Fruit fly (Drosophila melanogaster) whole organism, embryonic: ENCODE measurements around the gene CG17666.

Experiments used
- Atf3 ChIP-seq: fragments of 200-800 bp; sonication (Bioruptor generic); optimal IDR thresholded peaks from 3 replicates; lab custom pipeline; 2016; ENCODE audit warnings: missing biosample characterization, missing genetic modification characterization
- BtbVII ChIP-seq: fragments of 200-800 bp; sonication (Bioruptor generic); optimal IDR thresholded peaks from 3 replicates; lab custom pipeline; 2017; ENCODE audit warnings: missing biosample characterization, mild to moderate bottlenecking, missing genetic modification characterization
- C15 ChIP-seq: fragments of 200-800 bp; sonication (Bioruptor generic); IDR thresholded peaks from 3 replicates; pipeline ENCODE4 v1.3.6; 2022; ENCODE audit warnings: missing biosample characterization, missing genetic modification characterization
- CG1233 ChIP-seq: fragments of 200-800 bp; sonication (Bioruptor generic); optimal IDR thresholded peaks from 4 replicates; lab custom pipeline; 2018; ENCODE audit warnings: missing biosample characterization, mild to moderate bottlenecking, missing genetic modification characterization
- CG12391 ChIP-seq: fragments of 200-800 bp; sonication (Bioruptor generic); optimal IDR thresholded peaks from 3 replicates; lab custom pipeline; 2018; ENCODE audit warnings: missing biosample characterization, mild to moderate bottlenecking, missing genetic modification characterization, moderate library complexity
- CG1529 ChIP-seq: fragments of 200-800 bp; sonication (Bioruptor generic); optimal IDR thresholded peaks from 3 replicates; lab custom pipeline; 2018; ENCODE audit warnings: missing biosample characterization, missing genetic modification characterization
- CG15696 ChIP-seq: fragments of 200-800 bp; sonication (Bioruptor generic); optimal IDR thresholded peaks from 2 replicates; lab custom pipeline; 2019; ENCODE audit warnings: missing biosample characterization, mild to moderate bottlenecking, missing genetic modification characterization, moderate library complexity
- CG1647 ChIP-seq: fragments of 200-800 bp; sonication (Bioruptor generic); optimal IDR thresholded peaks from 3 replicates; lab custom pipeline; 2016; ENCODE audit warnings: missing biosample characterization, missing genetic modification characterization
- CG1792 ChIP-seq: fragments of 200-800 bp; sonication (Bioruptor generic); optimal IDR thresholded peaks from 2 replicates; lab custom pipeline; 2016; ENCODE audit warnings: missing biosample characterization, missing genetic modification characterization
- CG18262 ChIP-seq: fragments of 200-800 bp; optimal IDR thresholded peaks from 3 replicates; lab custom pipeline; 2019; ENCODE audit warnings: missing biosample characterization, mild to moderate bottlenecking, missing genetic modification characterization, moderate library complexity
- CG30431 ChIP-seq: fragments of 200-800 bp; sonication (Bioruptor generic); optimal IDR thresholded peaks from 2 replicates; lab custom pipeline; 2017; ENCODE audit warnings: missing biosample characterization, missing genetic modification characterization
- CG31441 ChIP-seq: fragments of 200-800 bp; sonication (Bioruptor generic); IDR thresholded peaks from 2 replicates; pipeline ENCODE4 v1.3.6; 2022; ENCODE audit warnings: missing biosample characterization, missing genetic modification characterization
- CG32772 ChIP-seq: fragments of 200-800 bp; sonication (Bioruptor generic); IDR thresholded peaks from 2 replicates; pipeline ENCODE4 v1.3.6; 2022; ENCODE audit warnings: missing biosample characterization, missing genetic modification characterization
- CG3847 ChIP-seq: fragments of 200-800 bp; sonication (Bioruptor generic); IDR thresholded peaks from 2 replicates; pipeline ENCODE4 v1.3.6; 2022; ENCODE audit warnings: missing biosample characterization, missing genetic modification characterization
- CG4360 ChIP-seq: fragments of 200-800 bp; sonication (Bioruptor generic); IDR thresholded peaks from 2 replicates; pipeline ENCODE4 v1.3.6; 2022; ENCODE audit warnings: missing biosample characterization, missing genetic modification characterization
- CG8359 ChIP-seq: fragments of 200-800 bp; sonication (Bioruptor generic); optimal IDR thresholded peaks from 2 replicates; lab custom pipeline; 2017; ENCODE audit warnings: missing biosample characterization, mild to moderate bottlenecking, missing genetic modification characterization, borderline replicate concordance
- CG8924 ChIP-seq: fragments of 200-800 bp; optimal IDR thresholded peaks from 3 replicates; lab custom pipeline; 2019; ENCODE audit warnings: missing biosample characterization, mild to moderate bottlenecking, missing genetic modification characterization, moderate library complexity
- CG9609 ChIP-seq: fragments of 200-800 bp; sonication (Bioruptor generic); optimal IDR thresholded peaks from 3 replicates; lab custom pipeline; 2016; ENCODE audit warnings: missing biosample characterization, missing genetic modification characterization
- CG9727 ChIP-seq: fragments of 200-800 bp; sonication (Bioruptor generic); optimal IDR thresholded peaks from 3 replicates; lab custom pipeline; 2017; ENCODE audit warnings: missing biosample characterization, mild to moderate bottlenecking, missing genetic modification characterization
- CG9797 ChIP-seq: fragments of 200-800 bp; sonication (Bioruptor generic); optimal IDR thresholded peaks from 3 replicates; lab custom pipeline; 2018; ENCODE audit warnings: missing biosample characterization, mild to moderate bottlenecking, missing genetic modification characterization
- D19A ChIP-seq: fragments of 200-800 bp; optimal IDR thresholded peaks from 3 replicates; lab custom pipeline; 2019; ENCODE audit warnings: missing biosample characterization, mild to moderate bottlenecking, missing genetic modification characterization, moderate library complexity
- H15 ChIP-seq: fragments of 200-800 bp; sonication (Bioruptor generic); IDR thresholded peaks from 3 replicates; pipeline ENCODE4 v1.3.6; 2022; ENCODE audit warnings: missing biosample characterization, missing genetic modification characterization
- H2.0 ChIP-seq: fragments of 200-800 bp; sonication (Bioruptor generic); IDR thresholded peaks from 2 replicates; pipeline ENCODE4 v1.3.6; 2022; ENCODE audit warnings: missing biosample characterization, missing genetic modification characterization
- Lim3 ChIP-seq: fragments of 200-800 bp; sonication (Bioruptor generic); IDR thresholded peaks from 2 replicates; pipeline ENCODE4 v1.3.6; 2022; ENCODE audit warnings: missing biosample characterization, missing genetic modification characterization
- Ptx1 ChIP-seq: fragments of 200-800 bp; sonication (Bioruptor generic); IDR thresholded peaks from 2 replicates; pipeline ENCODE4 v1.3.6; 2022; ENCODE audit warnings: missing biosample characterization, missing genetic modification characterization
- Six4 ChIP-seq: fragments of 200-800 bp; sonication (Bioruptor generic); optimal IDR thresholded peaks from 2 replicates; lab custom pipeline; 2016; ENCODE audit warnings: missing biosample characterization, missing genetic modification characterization
- Sox102F ChIP-seq: fragments of 200-800 bp; sonication (Bioruptor generic); optimal IDR thresholded peaks from 2 replicates; lab custom pipeline; 2018; ENCODE audit warnings: missing biosample characterization, mild to moderate bottlenecking, missing genetic modification characterization, moderate library complexity
- Sry-δ ChIP-seq: fragments of 200-800 bp; sonication (Bioruptor generic); optimal IDR thresholded peaks from 2 replicates; lab custom pipeline; 2016; ENCODE audit warnings: missing biosample characterization, missing genetic modification characterization
- Stat92E ChIP-seq, 3 experiments: fragments of >200 bp in 2 of 3; fragments of 200-800 bp in 1 of 3; sonication (Bioruptor generic) in 1 of 3; optimal IDR thresholded peaks; 2 replicates each; lab custom pipeline; 2017 to 2019; ENCODE audit warnings: missing biosample characterization in 3 of 3, missing genetic modification characterization in 3 of 3, mild to moderate bottlenecking in 1 of 3, moderate library complexity in 1 of 3
- amos ChIP-seq: fragments of 200-800 bp; sonication (Bioruptor generic); IDR thresholded peaks from 2 replicates; pipeline ENCODE4 v1.3.6; 2022; ENCODE audit warnings: missing biosample characterization, missing genetic modification characterization; ENCODE audit not compliant: partially characterized antibody
- bab2 ChIP-seq: fragments of 200-800 bp; sonication (Bioruptor generic); optimal IDR thresholded peaks from 2 replicates; lab custom pipeline; 2016; ENCODE audit warnings: missing biosample characterization, missing genetic modification characterization
- cas ChIP-seq: fragments of 200-800 bp; sonication (Bioruptor generic); IDR thresholded peaks from 2 replicates; pipeline ENCODE4 v1.3.6; 2022; ENCODE audit warnings: missing biosample characterization, missing genetic modification characterization
- cato ChIP-seq: fragments of 200-800 bp; sonication (Bioruptor generic); optimal IDR thresholded peaks from 2 replicates; lab custom pipeline; 2016; ENCODE audit warnings: missing biosample characterization, missing genetic modification characterization, borderline replicate concordance
- croc ChIP-seq: fragments of 200-800 bp; sonication (Bioruptor generic); conservative IDR thresholded peaks from 3 replicates; pipeline ENCODE4 v1.3.6; 2022; ENCODE audit warnings: missing biosample characterization, missing genetic modification characterization
- disco-r ChIP-seq: fragments of 200-800 bp; sonication (Bioruptor generic); optimal IDR thresholded peaks from 2 replicates; lab custom pipeline; 2016; ENCODE audit warnings: missing biosample characterization, missing genetic modification characterization
- emc ChIP-seq: fragments of 200-800 bp; sonication (Bioruptor generic); optimal IDR thresholded peaks from 2 replicates; lab custom pipeline; 2016; ENCODE audit warnings: missing biosample characterization, missing genetic modification characterization
- esg ChIP-seq: fragments of 200-800 bp; sonication (Bioruptor generic); conservative IDR thresholded peaks from 2 replicates; pipeline ENCODE4 v1.3.6; 2022; ENCODE audit warnings: missing biosample characterization, missing genetic modification characterization
- eve ChIP-seq, 2 experiments: fragments of >200 bp; optimal IDR thresholded peaks; 2 replicates each; lab custom pipeline; 2017; ENCODE audit warnings: missing biosample characterization in 2 of 2, missing genetic modification characterization in 2 of 2
- exex ChIP-seq: fragments of 200-800 bp; sonication (Bioruptor generic); optimal IDR thresholded peaks from 4 replicates; lab custom pipeline; 2018; ENCODE audit warnings: missing biosample characterization, mild to moderate bottlenecking, missing genetic modification characterization, moderate library complexity
- gfzf ChIP-seq: fragments of 200-800 bp; sonication (Bioruptor generic); optimal IDR thresholded peaks from 2 replicates; lab custom pipeline; 2016; ENCODE audit warnings: missing biosample characterization, mild to moderate bottlenecking, missing genetic modification characterization, moderate library complexity
- ind ChIP-seq: fragments of 200-800 bp; sonication (Bioruptor generic); optimal IDR thresholded peaks from 3 replicates; lab custom pipeline; 2016; ENCODE audit warnings: missing biosample characterization, missing genetic modification characterization
- pb ChIP-seq: fragments of 200-800 bp; sonication (Bioruptor generic); optimal IDR thresholded peaks from 3 replicates; lab custom pipeline; 2016; ENCODE audit warnings: missing biosample characterization, missing genetic modification characterization
- pnt ChIP-seq: fragments of 200-800 bp; sonication (Bioruptor generic); optimal IDR thresholded peaks from 3 replicates; lab custom pipeline; 2016; ENCODE audit warnings: missing biosample characterization, missing genetic modification characterization
- repo ChIP-seq: fragments of 200-800 bp; sonication (Bioruptor generic); optimal IDR thresholded peaks from 2 replicates; lab custom pipeline; 2016; ENCODE audit warnings: missing biosample characterization, missing genetic modification characterization
- ro ChIP-seq: fragments of 200-800 bp; sonication (Bioruptor generic); IDR thresholded peaks from 2 replicates; pipeline ENCODE4 v1.3.6; 2022; ENCODE audit warnings: missing biosample characterization, missing genetic modification characterization
- sc ChIP-seq, 3 experiments: fragments of >200 bp in 2 of 3; fragments of 200-800 bp in 1 of 3; sonication (Bioruptor generic) in 1 of 3; optimal IDR thresholded peaks; 2 replicates in 2 of 3; 3 replicates in 1 of 3; lab custom pipeline; 2017; ENCODE audit warnings: mild to moderate bottlenecking in 1 of 3, missing biosample characterization in 1 of 3, missing genetic modification characterization in 1 of 3, missing genetic modification reagents in 1 of 3
- seq ChIP-seq: fragments of 200-800 bp; sonication (Bioruptor generic); IDR thresholded peaks from 2 replicates; pipeline ENCODE4 v1.3.6; 2022; ENCODE audit warnings: missing biosample characterization, missing genetic modification characterization
- slou ChIP-seq: fragments of 200-800 bp; sonication (Bioruptor generic); optimal IDR thresholded peaks from 3 replicates; lab custom pipeline; 2016; ENCODE audit warnings: missing biosample characterization, missing genetic modification characterization
- tin ChIP-seq: fragments of 200-800 bp; sonication (Bioruptor generic); optimal IDR thresholded peaks from 3 replicates; lab custom pipeline; 2016; ENCODE audit warnings: missing biosample characterization, missing genetic modification characterization
- unc-4 ChIP-seq: fragments of 200-800 bp; sonication (Bioruptor generic); IDR thresholded peaks from 2 replicates; pipeline ENCODE4 v1.3.6; 2022; ENCODE audit warnings: missing biosample characterization, missing genetic modification characterization; ENCODE audit not compliant: partially characterized antibody
- zfh1 ChIP-seq: fragments of 200-800 bp; sonication (Bioruptor generic); IDR thresholded peaks from 3 replicates; pipeline ENCODE4 v1.3.6; 2022; ENCODE audit warnings: missing biosample characterization, missing genetic modification characterization

CG17666 gene

dm6 chr3L:12792933-12793448, 11.9 kb downstream of the CG17666 start (continued):
- TF ChIP-seq pnt (GFP tag; lab: Kevin White, UChicago), result no peak
- peak; percentile 56; the same call in 1 of the 2 replicates for TF ChIP-seq CG31441 (GFP tag; lab: Robert Waterston, UW)
- TF ChIP-seq disco-r (GFP tag; lab: Kevin White, UChicago), result no peak
- 0 out of 2 replicates have a peak, but pooled peaks have one; percentile 18 for TF ChIP-seq esg (GFP tag; lab: Robert Waterston, UW)
- no peak for TF ChIP-seq CG9797 (GFP tag; lab: Kevin White, UChicago)
- TF ChIP-seq tin (GFP tag; lab: Kevin White, UChicago), result peak; percentile 20
- TF ChIP-seq CG18262 (tag; lab: Kevin White, UChicago), result peak; percentile 77
- no peak for TF ChIP-seq Stat92E (GFP tag; optimal IDR thresholded peaks at IDR 0.05; lab: Kevin White, UChicago)
- TF ChIP-seq CG15696, result no peak
- TF ChIP-seq bab2 (GFP tag; lab: Kevin White, UChicago), result peak; percentile 50
- no peak for TF ChIP-seq amos (GFP tag; lab: Robert Waterston, UW)
- no peak; the same call in 1 of the 2 replicates for TF ChIP-seq H2.0 (GFP tag; lab: Robert Waterston, UW)
- peak; percentile 52 for TF ChIP-seq CG9727
- no peak for TF ChIP-seq CG1792 (GFP tag; lab: Kevin White, UChicago)
- TF ChIP-seq gfzf, result no peak
- peak; percentile 55 for TF ChIP-seq CG1233 (GFP tag; lab: Kevin White, UChicago)
- TF ChIP-seq seq (GFP tag; lab: Robert Waterston, UW), result no peak
- TF ChIP-seq croc (GFP tag; lab: Robert Waterston, UW), result no peak
- TF ChIP-seq Atf3, result no peak
- TF ChIP-seq CG9609, result peak; percentile 0
- TF ChIP-seq CG1529 (GFP tag; lab: Kevin White, UChicago), result peak; percentile 15
- no peak for TF ChIP-seq CG30431 (GFP tag; lab: Kevin White, UChicago)
- no peak for TF ChIP-seq CG32772 (GFP tag; lab: Robert Waterston, UW)
- TF ChIP-seq ro (GFP tag; lab: Robert Waterston, UW), result no peak
- peak; percentile 74 for TF ChIP-seq CG12391 (tag; lab: Kevin White, UChicago)
- no peak for TF ChIP-seq CG1647 (GFP tag; lab: Kevin White, UChicago)
- TF ChIP-seq repo (GFP tag; lab: Kevin White, UChicago), result no peak
- TF ChIP-seq Six4, result no peak
- peak; percentile 20 for TF ChIP-seq BtbVII
- peak; percentile 62 for TF ChIP-seq D19A (tag; lab: Kevin White, UChicago)
- no peak for TF ChIP-seq C15 (GFP tag; lab: Robert Waterston, UW)
- TF ChIP-seq CG4360 (GFP tag; lab: Robert Waterston, UW), result no peak
- TF ChIP-seq CG3847 (GFP tag; lab: Robert Waterston, UW), result peak; percentile 47
- TF ChIP-seq ind (GFP tag; lab: Kevin White, UChicago), result peak; percentile 63
- TF ChIP-seq H15 (GFP tag; lab: Robert Waterston, UW), result no peak
- peak in 1 of 2 experiments; percentile 30 for TF ChIP-seq eve (GFP tag; optimal IDR thresholded peaks at IDR 0.05; lab: Kevin White, UChicago)
- TF ChIP-seq Lim3, result no peak
- TF ChIP-seq slou (GFP tag; lab: Kevin White, UChicago), result no peak
- TF ChIP-seq cas (GFP tag; lab: Robert Waterston, UW), result no peak
- TF ChIP-seq Sox102F (GFP tag; lab: Kevin White, UChicago), result peak; percentile 61
- peak; percentile 75 for TF ChIP-seq CG8924 (tag; lab: Kevin White, UChicago)
- no peak for TF ChIP-seq Sry-δ (GFP tag; lab: Kevin White, UChicago)
- no peak for TF ChIP-seq unc-4 (GFP tag; lab: Robert Waterston, UW)
- TF ChIP-seq sc (optimal IDR thresholded peaks at IDR 0.05; lab: Kevin White, UChicago), result no peak
- no peak for TF ChIP-seq sc (GFP tag; optimal IDR thresholded peaks at IDR 0.05; lab: Kevin White, UChicago)
- no peak for TF ChIP-seq cato (GFP tag; lab: Kevin White, UChicago)
- no peak for TF ChIP-seq CG8359 (GFP tag; lab: Kevin White, UChicago)
- TF ChIP-seq Ptx1 (GFP tag; lab: Robert Waterston, UW), result peak; percentile 50; the same call in 1 of the 2 replicates
- TF ChIP-seq pb (GFP tag; lab: Kevin White, UChicago), result no peak
- TF ChIP-seq emc, result no peak
- no peak for TF ChIP-seq zfh1
- peak; percentile 28 for TF ChIP-seq exex
